Fruit fly (Drosophila melanogaster) whole organism, embryonic: ENCODE results near the gene Ykt6.

Source experiments
- Abd-B ChIP-seq: fragments of 200-800 bp; sonication (Bioruptor generic); optimal IDR thresholded peaks from 2 replicates; lab custom pipeline; 2018; ENCODE audit warnings: missing biosample characterization, mild to moderate bottlenecking, missing genetic modification characterization, moderate library complexity
- B-H1 ChIP-seq: fragments of 200-800 bp; sonication (Bioruptor generic); IDR thresholded peaks from 3 replicates; pipeline ENCODE4 v1.3.6; 2022; ENCODE audit warnings: missing biosample characterization, missing genetic modification characterization
- Blimp-1 ChIP-seq: fragments of 200-800 bp; sonication (Bioruptor generic); optimal IDR thresholded peaks from 3 replicates; lab custom pipeline; 2018; ENCODE audit warnings: missing biosample characterization, missing genetic modification characterization, mild to moderate bottlenecking, moderate library complexity, missing genetic modification reagents
- C15 ChIP-seq: fragments of 200-800 bp; sonication (Bioruptor generic); IDR thresholded peaks from 3 replicates; pipeline ENCODE4 v1.3.6; 2022; ENCODE audit warnings: missing biosample characterization, missing genetic modification characterization
- CG10654 ChIP-seq: fragments of 200-800 bp; sonication (Bioruptor generic); optimal IDR thresholded peaks from 2 replicates; lab custom pipeline; 2016; ENCODE audit warnings: missing biosample characterization, missing genetic modification characterization
- CG11456 ChIP-seq: fragments of 200-800 bp; sonication (Bioruptor generic); IDR thresholded peaks from 3 replicates; pipeline ENCODE4 v1.3.6; 2022; ENCODE audit warnings: missing biosample characterization, missing genetic modification characterization
- CG1233 ChIP-seq: fragments of 200-800 bp; sonication (Bioruptor generic); optimal IDR thresholded peaks from 4 replicates; lab custom pipeline; 2018; ENCODE audit warnings: missing biosample characterization, mild to moderate bottlenecking, missing genetic modification characterization
- CG15601 ChIP-seq: fragments of 200-800 bp; sonication (Bioruptor generic); optimal IDR thresholded peaks from 3 replicates; lab custom pipeline; 2019; ENCODE audit warnings: missing biosample characterization, mild to moderate bottlenecking, missing genetic modification characterization, moderate library complexity
- CG18764 ChIP-seq: fragments of 200-800 bp; sonication (Bioruptor generic); optimal IDR thresholded peaks from 3 replicates; lab custom pipeline; 2016; ENCODE audit warnings: missing biosample characterization, missing genetic modification characterization
- CG31365 ChIP-seq: fragments of 200-800 bp; sonication (Bioruptor generic); optimal IDR thresholded peaks from 2 replicates; lab custom pipeline; 2018; ENCODE audit warnings: missing biosample characterization, mild to moderate bottlenecking, missing genetic modification characterization
- CG3163 ChIP-seq: fragments of 200-800 bp; sonication (Bioruptor generic); optimal IDR thresholded peaks from 3 replicates; lab custom pipeline; 2016; ENCODE audit warnings: missing biosample characterization, missing genetic modification characterization
- CG4282 ChIP-seq: fragments of 200-800 bp; sonication (Bioruptor generic); optimal IDR thresholded peaks from 2 replicates; lab custom pipeline; 2016; ENCODE audit warnings: missing biosample characterization, missing genetic modification characterization
- CHES-1-like ChIP-seq: fragments of 200-800 bp; sonication (Bioruptor generic); optimal IDR thresholded peaks from 2 replicates; lab custom pipeline; 2016; ENCODE audit warnings: missing biosample characterization, missing genetic modification characterization
- CkIIα-i1 ChIP-seq: fragments of 200-800 bp; sonication (Bioruptor generic); IDR thresholded peaks from 2 replicates; pipeline ENCODE4 v1.3.6; 2022; ENCODE audit warnings: missing biosample characterization, missing genetic modification characterization
- D19A ChIP-seq: fragments of 200-800 bp; optimal IDR thresholded peaks from 3 replicates; lab custom pipeline; 2019; ENCODE audit warnings: missing biosample characterization, mild to moderate bottlenecking, missing genetic modification characterization, moderate library complexity
- Doc2 ChIP-seq: fragments of 200-800 bp; sonication (Bioruptor generic); IDR thresholded peaks from 2 replicates; pipeline ENCODE4 v1.3.6; 2022; ENCODE audit warnings: missing biosample characterization, missing genetic modification characterization
- E2f2 ChIP-seq: fragments of 200-800 bp; sonication (Bioruptor generic); IDR thresholded peaks from 2 replicates; pipeline ENCODE4 v1.3.6; 2022; ENCODE audit warnings: missing biosample characterization, missing genetic modification characterization
- HmgD ChIP-seq: fragments of 200-800 bp; sonication (Bioruptor generic); optimal IDR thresholded peaks from 3 replicates; lab custom pipeline; 2016; ENCODE audit warnings: missing biosample characterization, missing genetic modification characterization
- Hr3 ChIP-seq: fragments of 200-800 bp; sonication (Bioruptor generic); optimal IDR thresholded peaks from 3 replicates; lab custom pipeline; 2016; ENCODE audit warnings: missing biosample characterization, missing genetic modification characterization
- Neu2 ChIP-seq: fragments of 200-800 bp; sonication (Bioruptor generic); optimal IDR thresholded peaks from 3 replicates; lab custom pipeline; 2016; ENCODE audit warnings: missing biosample characterization, missing genetic modification characterization, borderline replicate concordance
- NfI ChIP-seq: fragments of 200-800 bp; sonication (Bioruptor generic); optimal IDR thresholded peaks from 3 replicates; lab custom pipeline; 2018; ENCODE audit warnings: missing biosample characterization, mild to moderate bottlenecking, missing genetic modification characterization, moderate library complexity
- Optix ChIP-seq: fragments of 200-800 bp; sonication (Bioruptor generic); IDR thresholded peaks from 3 replicates; pipeline ENCODE4 v1.3.6; 2022; ENCODE audit warnings: missing biosample characterization, missing genetic modification characterization
- Sox102F ChIP-seq: fragments of 200-800 bp; sonication (Bioruptor generic); optimal IDR thresholded peaks from 2 replicates; lab custom pipeline; 2018; ENCODE audit warnings: missing biosample characterization, mild to moderate bottlenecking, missing genetic modification characterization, moderate library complexity
- Vsx1 ChIP-seq: fragments of 200-800 bp; sonication (Bioruptor generic); optimal IDR thresholded peaks from 2 replicates; lab custom pipeline; 2017; ENCODE audit warnings: missing biosample characterization, mild to moderate bottlenecking, missing genetic modification characterization, missing genetic modification reagents
- Xbp1 ChIP-seq: fragments of 200-800 bp; sonication (Bioruptor generic); optimal IDR thresholded peaks from 3 replicates; lab custom pipeline; 2016; ENCODE audit warnings: missing biosample characterization, mild to moderate bottlenecking, missing genetic modification characterization
- YL-1 ChIP-seq: fragments of 200-800 bp; sonication (Bioruptor generic); optimal IDR thresholded peaks from 3 replicates; lab custom pipeline; 2017; ENCODE audit warnings: missing biosample characterization, mild to moderate bottlenecking, missing genetic modification characterization
- aop ChIP-seq: fragments of 200-800 bp; sonication (Bioruptor generic); IDR thresholded peaks from 2 replicates; pipeline ENCODE4 v1.3.6; 2022; ENCODE audit warnings: missing biosample characterization, missing genetic modification characterization
- bbx ChIP-seq: fragments of 200-800 bp; sonication (Bioruptor generic); IDR thresholded peaks from 2 replicates; pipeline ENCODE4 v1.3.6; 2022; ENCODE audit warnings: missing biosample characterization, missing genetic modification characterization; ENCODE audit not compliant: partially characterized antibody
- br ChIP-seq: fragments of >200 bp; optimal IDR thresholded peaks from 2 replicates; lab custom pipeline; 2017
- chn ChIP-seq: fragments of 200-800 bp; sonication (Bioruptor generic); optimal IDR thresholded peaks from 2 replicates; lab custom pipeline; 2016; ENCODE audit warnings: missing biosample characterization, missing genetic modification characterization
- dmrt11E ChIP-seq: fragments of 200-800 bp; sonication (Bioruptor generic); optimal IDR thresholded peaks from 3 replicates; lab custom pipeline; 2018; ENCODE audit warnings: missing biosample characterization, mild to moderate bottlenecking, missing genetic modification characterization, moderate library complexity
- gce ChIP-seq: fragments of 200-800 bp; sonication (Bioruptor generic); IDR thresholded peaks from 3 replicates; pipeline ENCODE4 v1.3.6; 2022; ENCODE audit warnings: missing biosample characterization, missing genetic modification characterization
- gfzf ChIP-seq: fragments of 200-800 bp; sonication (Bioruptor generic); optimal IDR thresholded peaks from 2 replicates; lab custom pipeline; 2016; ENCODE audit warnings: missing biosample characterization, mild to moderate bottlenecking, missing genetic modification characterization, moderate library complexity
- grn ChIP-seq: fragments of 200-800 bp; sonication (Bioruptor generic); optimal IDR thresholded peaks from 3 replicates; lab custom pipeline; 2017; ENCODE audit warnings: missing biosample characterization, missing genetic modification characterization
- kay ChIP-seq: fragments of 200-800 bp; sonication (Bioruptor generic); optimal IDR thresholded peaks from 2 replicates; lab custom pipeline; 2016; ENCODE audit warnings: missing biosample characterization, missing genetic modification characterization
- lmd ChIP-seq: fragments of 200-800 bp; sonication (Bioruptor generic); IDR thresholded peaks from 2 replicates; pipeline ENCODE4 v1.3.6; 2022; ENCODE audit warnings: missing biosample characterization, missing genetic modification characterization
- sim ChIP-seq: fragments of 200-800 bp; sonication (Bioruptor generic); IDR thresholded peaks from 2 replicates; pipeline ENCODE4 v1.3.6; 2022; ENCODE audit warnings: missing biosample characterization, missing genetic modification characterization
- slbo ChIP-seq: fragments of 200-800 bp; sonication (Bioruptor generic); IDR thresholded peaks from 2 replicates; pipeline ENCODE4 v1.3.6; 2022; ENCODE audit warnings: missing biosample characterization, missing genetic modification characterization
- slou ChIP-seq: fragments of 200-800 bp; sonication (Bioruptor generic); optimal IDR thresholded peaks from 3 replicates; lab custom pipeline; 2016; ENCODE audit warnings: missing biosample characterization, missing genetic modification characterization
- stwl ChIP-seq: fragments of 200-800 bp; sonication (Bioruptor generic); optimal IDR thresholded peaks from 3 replicates; lab custom pipeline; 2018; ENCODE audit warnings: missing biosample characterization, mild to moderate bottlenecking, missing genetic modification characterization, moderate library complexity
- sug ChIP-seq: fragments of 200-800 bp; optimal IDR thresholded peaks from 2 replicates; lab custom pipeline; 2019; ENCODE audit warnings: missing biosample characterization, mild to moderate bottlenecking, missing genetic modification characterization, moderate library complexity
- tap ChIP-seq: fragments of 200-800 bp; optimal IDR thresholded peaks from 3 replicates; lab custom pipeline; 2019; ENCODE audit warnings: missing biosample characterization, mild to moderate bottlenecking, missing genetic modification characterization, moderate library complexity
- trh ChIP-seq: fragments of 200-800 bp; sonication (Bioruptor generic); optimal IDR thresholded peaks from 2 replicates; lab custom pipeline; 2016; ENCODE audit warnings: missing biosample characterization, missing genetic modification characterization
- twi ChIP-seq: fragments of 200-800 bp; optimal IDR thresholded peaks from 2 replicates; lab custom pipeline; 2019; ENCODE audit warnings: missing biosample characterization, mild to moderate bottlenecking, missing genetic modification characterization, moderate library complexity
- tx ChIP-seq: fragments of 200-800 bp; sonication (Bioruptor generic); optimal IDR thresholded peaks from 2 replicates; lab custom pipeline; 2016; ENCODE audit warnings: missing biosample characterization, missing genetic modification characterization

Ykt6 gene

dm6 chrX:7874094-7874493, 46.1 kb upstream of the Ykt6 start, which contains the start of gene Ir7c:
Ir7c (plus strand) TSS chrX:7874394.
- no peak for TF ChIP-seq sug (tag; lab: Kevin White, UChicago)

dm6 chrX:7878736-7879135, 41.5 kb upstream of the Ykt6 start, which contains the start of gene Ir7d:
Ir7d (minus strand) TSS chrX:7878836.
- no peak for TF ChIP-seq CHES-1-like (GFP tag; lab: Kevin White, UChicago)
- no peak for TF ChIP-seq Hr3 (GFP tag; lab: Kevin White, UChicago)
- no peak for TF ChIP-seq CG10654 (GFP tag; lab: Kevin White, UChicago)
- TF ChIP-seq CG15601 = no peak
- TF ChIP-seq gfzf (GFP tag; lab: Kevin White, UChicago) = no peak
- no peak for TF ChIP-seq CG3163
- TF ChIP-seq gce = no peak
- TF ChIP-seq CG11456 (GFP tag; lab: Robert Waterston, UW) = no peak
- no peak for TF ChIP-seq NfI (GFP tag; lab: Kevin White, UChicago)
- TF ChIP-seq dmrt11E (tag; lab: Kevin White, UChicago) = no peak
- no peak for TF ChIP-seq HmgD (GFP tag; lab: Kevin White, UChicago)
- TF ChIP-seq Blimp-1 = no peak
- TF ChIP-seq lmd = no peak
- TF ChIP-seq trh (GFP tag; lab: Kevin White, UChicago) = no peak
- TF ChIP-seq Sox102F (GFP tag; lab: Kevin White, UChicago) = no peak
- TF ChIP-seq stwl = no peak
- TF ChIP-seq CkIIα-i1 (GFP tag; lab: Robert Waterston, UW) = no peak
- no peak for TF ChIP-seq chn (GFP tag; lab: Kevin White, UChicago)
- TF ChIP-seq tap (tag; lab: Kevin White, UChicago) = no peak

dm6 chrX:7881579-7881978, 38.6 kb upstream of the Ykt6 start, which contains the start of gene Ir7e:
Ir7e (minus strand) TSS chrX:7881679.
- no peak for TF ChIP-seq bbx (GFP tag; lab: Robert Waterston, UW)
- no peak for TF ChIP-seq B-H1
- no peak for TF ChIP-seq E2f2 (GFP tag; lab: Robert Waterston, UW)
- TF ChIP-seq Neu2 (GFP tag; lab: Kevin White, UChicago) = no peak
- TF ChIP-seq br = no peak
- TF ChIP-seq Doc2 = no peak
- TF ChIP-seq YL-1 = no peak
- TF ChIP-seq twi (tag; lab: Kevin White, UChicago) = no peak
- no peak for TF ChIP-seq C15
- no peak for TF ChIP-seq Vsx1 (GFP tag; lab: Kevin White, UChicago)
- TF ChIP-seq slou (GFP tag; lab: Kevin White, UChicago) = no peak
- TF ChIP-seq CG18764 = no peak
- no peak for TF ChIP-seq Abd-B
- no peak for TF ChIP-seq Optix (GFP tag; lab: Robert Waterston, UW)
- no peak for TF ChIP-seq CG4282 (GFP tag; lab: Kevin White, UChicago)

dm6 chrX:7883926-7884325, 36.3 kb upstream of the Ykt6 start, which contains the start of gene Ir7f:
Ir7f (minus strand) TSS chrX:7884026.
- TF ChIP-seq slbo (GFP tag; lab: Robert Waterston, UW) = no peak
- no peak for TF ChIP-seq aop (GFP tag; lab: Robert Waterston, UW)
- TF ChIP-seq D19A (tag; lab: Kevin White, UChicago) = no peak
- TF ChIP-seq tx (GFP tag; lab: Kevin White, UChicago) = no peak
- TF ChIP-seq sim (GFP tag; lab: Robert Waterston, UW) = no peak
- TF ChIP-seq kay = no peak
- TF ChIP-seq CG31365 = no peak
- no peak for TF ChIP-seq Xbp1 (GFP tag; lab: Kevin White, UChicago)
- no peak for TF ChIP-seq grn (GFP tag; lab: Kevin White, UChicago)
- no peak for TF ChIP-seq CG1233 (GFP tag; lab: Kevin White, UChicago)
- no peak for TF ChIP-seq twi (tag; lab: Kevin White, UChicago)
- TF ChIP-seq tap (tag; lab: Kevin White, UChicago) = no peak
- TF ChIP-seq, all 482 proteins: peak for 0
